Fruit fly (Drosophila melanogaster) whole organism, wandering third instar larva: Measurements from ENCODE around the gene ATPsynGL.
"Not testable (repeated sequence)": the region's sequence is repeated elsewhere in the genome, so short reads cannot be mapped to it uniquely, and the experiment has no call there.

Experiments
- CG32264 ChIP-seq: fragments of 200-800 bp; sonication (Bioruptor generic); optimal IDR thresholded peaks from 2 replicates; lab custom pipeline; 2016; ENCODE audit warnings: missing biosample characterization, missing genetic modification characterization
- CG9705 ChIP-seq: fragments of 200-800 bp; sonication (Bioruptor generic); optimal IDR thresholded peaks from 2 replicates; lab custom pipeline; 2018; ENCODE audit warnings: missing biosample characterization, mild to moderate bottlenecking, missing genetic modification characterization
- CrebA ChIP-seq: fragments of 200-800 bp; sonication (Bioruptor generic); optimal IDR thresholded peaks from 2 replicates; lab custom pipeline; 2016; ENCODE audit warnings: missing biosample characterization, mild to moderate bottlenecking, missing genetic modification characterization, borderline replicate concordance
- Dfd ChIP-seq: fragments of >200 bp; optimal IDR thresholded peaks from 2 replicates; lab custom pipeline; 2017; ENCODE audit warnings: missing biosample characterization, missing genetic modification characterization
- Dif ChIP-seq: fragments of 200-275, 200-300 bp; sonication (Bioruptor generic); optimal IDR thresholded peaks from 2 replicates; lab custom pipeline; 2018; ENCODE audit warnings: missing biosample characterization, missing genetic modification characterization; ENCODE audit not compliant: partially characterized antibody
- GATAd ChIP-seq: sonication (Bioruptor generic); optimal IDR thresholded peaks from 2 replicates; lab custom pipeline; 2016; ENCODE audit warnings: missing biosample characterization, missing genetic modification characterization
- HLH106 ChIP-seq: fragments of 200-800 bp; optimal IDR thresholded peaks from 3 replicates; lab custom pipeline; 2019; ENCODE audit warnings: missing biosample characterization, mild to moderate bottlenecking, missing genetic modification characterization, moderate library complexity
- Hnf4 ChIP-seq: fragments of 200-800 bp; sonication (Bioruptor generic); optimal IDR thresholded peaks from 2 replicates; lab custom pipeline; 2016; ENCODE audit warnings: missing biosample characterization, mild to moderate bottlenecking, missing genetic modification characterization
- Hr78 ChIP-seq: fragments of >200 bp; optimal IDR thresholded peaks from 2 replicates; lab custom pipeline; 2017; ENCODE audit warnings: missing biosample characterization, missing genetic modification characterization
- Jra ChIP-seq: sonication (Bioruptor generic); optimal IDR thresholded peaks from 2 replicates; lab custom pipeline; 2016; ENCODE audit warnings: missing biosample characterization, missing genetic modification characterization
- Mio ChIP-seq: sonication (Bioruptor generic); optimal IDR thresholded peaks from 2 replicates; lab custom pipeline; 2016; ENCODE audit warnings: missing biosample characterization, missing genetic modification characterization
- Myc ChIP-seq: fragments of >200 bp; optimal IDR thresholded peaks from 2 replicates; lab custom pipeline; 2017
- N ChIP-seq: fragments of >200 bp; optimal IDR thresholded peaks from 2 replicates; lab custom pipeline; 2018; ENCODE audit warnings: missing biosample characterization, missing external identifiers, missing genetic modification characterization
- OdsH ChIP-seq: fragments of 200-800 bp; sonication (Bioruptor generic); optimal IDR thresholded peaks from 2 replicates; lab custom pipeline; 2016; ENCODE audit warnings: missing biosample characterization, mild to moderate bottlenecking, missing genetic modification characterization
- Vsx2 ChIP-seq: fragments of 200-300, 225-300 bp; sonication (Bioruptor generic); optimal IDR thresholded peaks from 2 replicates; lab custom pipeline; 2018; ENCODE audit warnings: missing biosample characterization, missing genetic modification characterization; ENCODE audit not compliant: partially characterized antibody
- brk ChIP-seq: fragments of 200-800 bp; sonication (Bioruptor generic); optimal IDR thresholded peaks from 2 replicates; lab custom pipeline; 2016; ENCODE audit warnings: missing biosample characterization, mild to moderate bottlenecking, missing genetic modification characterization
- dl ChIP-seq, 2 experiments: fragments of 175-275, 200-275 bp in 1 of 2; fragments of 200-275 bp in 1 of 2; sonication (Bioruptor generic); optimal IDR thresholded peaks; lab custom pipeline; 2018; ENCODE audit warnings: mild to moderate bottlenecking in 2 of 2, missing biosample characterization in 2 of 2, missing genetic modification characterization in 2 of 2, moderate library complexity in 2 of 2; ENCODE audit not compliant: partially characterized antibody in 2 of 2, insufficient read depth in 1 of 2
- dmrt93B ChIP-seq: fragments of 200-800 bp; sonication (Bioruptor generic); optimal IDR thresholded peaks from 2 replicates; lab custom pipeline; 2018; ENCODE audit warnings: missing biosample characterization, mild to moderate bottlenecking, missing genetic modification characterization
- dsf ChIP-seq: sonication (Bioruptor generic); optimal IDR thresholded peaks from 2 replicates; lab custom pipeline; 2016; ENCODE audit warnings: missing biosample characterization, missing genetic modification characterization, borderline replicate concordance
- ey ChIP-seq: fragments of 200-800 bp; sonication (Bioruptor generic); optimal IDR thresholded peaks from 2 replicates; lab custom pipeline; 2016; ENCODE audit warnings: missing biosample characterization, missing genetic modification characterization
- foxo ChIP-seq, 2 experiments: fragments of 200-800 bp; sonication (Bioruptor generic); optimal IDR thresholded peaks; 2 replicates in 1 of 2; 3 replicates in 1 of 2; lab custom pipeline; 2016 to 2017; ENCODE audit warnings: missing biosample characterization in 2 of 2, missing genetic modification characterization in 2 of 2
- fru ChIP-seq: fragments of 200-800 bp; sonication (Bioruptor generic); optimal IDR thresholded peaks from 3 replicates; lab custom pipeline; 2016; ENCODE audit warnings: missing biosample characterization, mild to moderate bottlenecking, missing genetic modification characterization
- h ChIP-seq: fragments of 200-800 bp; sonication (Bioruptor generic); optimal IDR thresholded peaks from 3 replicates; lab custom pipeline; 2016; ENCODE audit warnings: missing biosample characterization, mild to moderate bottlenecking, missing genetic modification characterization
- jim ChIP-seq: fragments of 175-275, 200-325 bp; sonication (Bioruptor generic); optimal IDR thresholded peaks from 2 replicates; lab custom pipeline; 2016; ENCODE audit warnings: missing biosample characterization, mild to moderate bottlenecking, missing genetic modification characterization
- lola ChIP-seq: fragments of >200 bp; optimal IDR thresholded peaks from 2 replicates; lab custom pipeline; 2017; ENCODE audit warnings: missing biosample characterization, missing genetic modification characterization
- pan ChIP-seq: fragments of >200 bp; optimal IDR thresholded peaks from 2 replicates; lab custom pipeline; 2017
- psq ChIP-seq: fragments of 200-800 bp; sonication (Bioruptor generic); optimal IDR thresholded peaks from 3 replicates; lab custom pipeline; 2017; ENCODE audit warnings: missing biosample characterization, mild to moderate bottlenecking, missing genetic modification characterization, moderate library complexity
- rgr ChIP-seq: fragments of 200-800 bp; sonication (Bioruptor generic); optimal IDR thresholded peaks from 3 replicates; lab custom pipeline; 2016; ENCODE audit warnings: missing biosample characterization, mild to moderate bottlenecking, missing genetic modification characterization
- sage ChIP-seq: fragments of 200-800 bp; sonication (Bioruptor generic); optimal IDR thresholded peaks from 2 replicates; lab custom pipeline; 2016; ENCODE audit warnings: missing biosample characterization, mild to moderate bottlenecking, missing genetic modification characterization
- sv ChIP-seq: fragments of 200-800 bp; sonication (Bioruptor generic); optimal IDR thresholded peaks from 3 replicates; lab custom pipeline; 2016; ENCODE audit warnings: missing biosample characterization, missing genetic modification characterization
- tai ChIP-seq: sonication (Bioruptor generic); optimal IDR thresholded peaks from 2 replicates; lab custom pipeline; 2016; ENCODE audit warnings: missing biosample characterization, missing genetic modification characterization
- usp ChIP-seq: fragments of >200 bp; optimal IDR thresholded peaks from 2 replicates; lab custom pipeline; 2017; ENCODE audit warnings: missing biosample characterization, missing genetic modification characterization
- woc ChIP-seq: sonication (Bioruptor generic); optimal IDR thresholded peaks from 2 replicates; lab custom pipeline; 2016; ENCODE audit warnings: missing biosample characterization, mild to moderate bottlenecking, missing genetic modification characterization

Gene ATPsynGL

dm6 chr2L:7732570-7732969, 14.5 kb upstream of the ATPsynGL start, which contains the start of gene CG13796:
TSS of gene CG13796 (minus strand) at chr2L:7732670.
- TF ChIP-seq tai (GFP tag; lab: Kevin White, UChicago); pan (lab: Kevin White, UChicago); Dfd (GFP tag; lab: Kevin White, UChicago): not testable (repeated sequence)

DNA sequence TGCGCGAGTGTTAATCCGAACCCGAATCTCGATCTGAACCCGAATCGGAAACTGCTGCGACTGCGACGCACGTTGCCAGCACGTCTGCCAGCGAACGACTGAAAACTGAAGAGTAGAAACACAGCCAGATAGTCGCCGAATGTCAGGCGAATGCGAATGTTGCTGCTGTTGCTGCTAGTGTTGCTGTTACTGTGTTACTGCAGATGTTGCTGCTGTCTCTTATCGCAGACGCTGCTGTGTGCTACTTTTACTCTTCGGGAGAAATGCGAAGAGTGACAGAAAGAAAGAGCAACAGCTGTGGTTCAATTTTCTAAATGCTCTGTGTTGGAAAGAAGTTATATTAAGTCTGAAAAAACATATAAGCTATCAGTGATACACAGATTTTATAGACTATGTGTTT, 8.4 kb upstream of the ATPsynGL start, which contains the start of gene CG31904:
Gene CG31904 (minus strand): TSS at position 101 of the 400 bp plus-strand sequence.
- not testable (repeated sequence) for TF ChIP-seq sv; dmrt93B; sage (GFP tag; lab: Kevin White, UChicago)

dm6 chr2L:7741437-7741836, 5.6 kb upstream of the ATPsynGL start, which contains the start of gene Acp1:
TSS of gene Acp1 (minus strand) at chr2L:7741537.
- TF ChIP-seq fru (GFP tag; lab: Kevin White, UChicago) (no peak), usp (no peak), N (GFP tag; lab: Kevin White, UChicago) (no peak), woc (GFP tag; lab: Kevin White, UChicago) (no peak), Myc (no peak), Jra (GFP tag; lab: Kevin White, UChicago) (no peak), Hr78 (GFP tag; lab: Kevin White, UChicago) (no peak), CG9705 (GFP tag; lab: Kevin White, UChicago) (no peak), CrebA (GFP tag; lab: Kevin White, UChicago) (no peak), psq (GFP tag; lab: Kevin White, UChicago) (no peak), dsf (GFP tag; lab: Kevin White, UChicago) (no peak)

dm6 chr2L:7744208-7744607, 2.9 kb upstream of the ATPsynGL start:
- TF ChIP-seq dsf (GFP tag; lab: Kevin White, UChicago) (no peak), dl (GFP tag; optimal IDR thresholded peaks at IDR 0.05; lab: Kevin White, UChicago; ENCODE audit: insufficient read depth in 1 of 2, partially characterized antibody in 2 of 2) (no peak), lola (GFP tag; lab: Kevin White, UChicago) (no peak), brk (GFP tag; lab: Kevin White, UChicago) (no peak), Mio (GFP tag; lab: Kevin White, UChicago) (no peak), Dif (GFP tag; lab: Kevin White, UChicago) (no peak), rgr (GFP tag; lab: Kevin White, UChicago) (no peak), ey (GFP tag; lab: Kevin White, UChicago) (no peak), Vsx2 (GFP tag; lab: Kevin White, UChicago) (no peak), Myc (no peak), GATAd (no peak), dmrt93B (no peak)

dm6 chr2L:7744739-7745138, 2.3 kb upstream of the ATPsynGL start, which contains the start of gene CG7214:
TSS of gene CG7214 (minus strand) at chr2L:7744839.
- TF ChIP-seq jim (GFP tag; lab: Kevin White, UChicago) = no peak
- no peak for TF ChIP-seq Mio (GFP tag; lab: Kevin White, UChicago)
- TF ChIP-seq OdsH (GFP tag; lab: Kevin White, UChicago) = no peak
- no peak for TF ChIP-seq ey (GFP tag; lab: Kevin White, UChicago)

- TF ChIP-seq CG32264 (no peak), psq (GFP tag; lab: Kevin White, UChicago) (no peak), HLH106 (no peak), fru (GFP tag; lab: Kevin White, UChicago) (no peak), jim (GFP tag; lab: Kevin White, UChicago) (no peak), Vsx2 (GFP tag; lab: Kevin White, UChicago) (no peak), woc (GFP tag; lab: Kevin White, UChicago) (no peak), Hnf4 (GFP tag; lab: Kevin White, UChicago) (no peak), Myc (no peak), h (GFP tag; lab: Kevin White, UChicago) (no peak), brk (GFP tag; lab: Kevin White, UChicago) (no peak), CG9705 (GFP tag; lab: Kevin White, UChicago) (no peak), foxo (GFP tag; optimal IDR thresholded peaks at IDR 0.05; lab: Kevin White, UChicago) (no peak)
These were observed 3.6 kb downstream of the ATPsynGL start for dm6 chr2L:7750631-7751161.
